Fruit fly (Drosophila melanogaster) whole organism, wandering third instar larva: Measurements from ENCODE around the gene CG13074.

Source experiments
- Abd-B ChIP-seq: fragments of >200 bp; optimal IDR thresholded peaks from 2 replicates; lab custom pipeline; 2017; ENCODE audit warnings: missing biosample characterization, missing genetic modification characterization
- CG32264 ChIP-seq: fragments of 200-800 bp; sonication (Bioruptor generic); optimal IDR thresholded peaks from 2 replicates; lab custom pipeline; 2016; ENCODE audit warnings: missing biosample characterization, missing genetic modification characterization
- CG9705 ChIP-seq: fragments of 200-800 bp; sonication (Bioruptor generic); optimal IDR thresholded peaks from 2 replicates; lab custom pipeline; 2018; ENCODE audit warnings: missing biosample characterization, mild to moderate bottlenecking, missing genetic modification characterization
- CrebA ChIP-seq: fragments of 200-800 bp; sonication (Bioruptor generic); optimal IDR thresholded peaks from 2 replicates; lab custom pipeline; 2016; ENCODE audit warnings: missing biosample characterization, mild to moderate bottlenecking, missing genetic modification characterization, borderline replicate concordance
- Dfd ChIP-seq: fragments of >200 bp; optimal IDR thresholded peaks from 2 replicates; lab custom pipeline; 2017; ENCODE audit warnings: missing biosample characterization, missing genetic modification characterization
- Dif ChIP-seq: fragments of 200-275, 200-300 bp; sonication (Bioruptor generic); optimal IDR thresholded peaks from 2 replicates; lab custom pipeline; 2018; ENCODE audit warnings: missing biosample characterization, missing genetic modification characterization; ENCODE audit not compliant: partially characterized antibody
- GATAd ChIP-seq: sonication (Bioruptor generic); optimal IDR thresholded peaks from 2 replicates; lab custom pipeline; 2016; ENCODE audit warnings: missing biosample characterization, missing genetic modification characterization
- HLH106 ChIP-seq: fragments of 200-800 bp; optimal IDR thresholded peaks from 3 replicates; lab custom pipeline; 2019; ENCODE audit warnings: missing biosample characterization, mild to moderate bottlenecking, missing genetic modification characterization, moderate library complexity
- Hnf4 ChIP-seq: fragments of 200-800 bp; sonication (Bioruptor generic); optimal IDR thresholded peaks from 2 replicates; lab custom pipeline; 2016; ENCODE audit warnings: missing biosample characterization, mild to moderate bottlenecking, missing genetic modification characterization
- Hr78 ChIP-seq: fragments of >200 bp; optimal IDR thresholded peaks from 2 replicates; lab custom pipeline; 2017; ENCODE audit warnings: missing biosample characterization, missing genetic modification characterization
- Hr83 ChIP-seq: fragments of 200-300 bp; sonication (Bioruptor generic); optimal IDR thresholded peaks from 2 replicates; lab custom pipeline; 2016; ENCODE audit warnings: missing biosample characterization, mild to moderate bottlenecking, missing genetic modification characterization, moderate library complexity; ENCODE audit not compliant: poor library complexity, severe bottlenecking
- Jra ChIP-seq: sonication (Bioruptor generic); optimal IDR thresholded peaks from 2 replicates; lab custom pipeline; 2016; ENCODE audit warnings: missing biosample characterization, missing genetic modification characterization
- Mio ChIP-seq: sonication (Bioruptor generic); optimal IDR thresholded peaks from 2 replicates; lab custom pipeline; 2016; ENCODE audit warnings: missing biosample characterization, missing genetic modification characterization
- Myc ChIP-seq: fragments of >200 bp; optimal IDR thresholded peaks from 2 replicates; lab custom pipeline; 2017
- N ChIP-seq: fragments of >200 bp; optimal IDR thresholded peaks from 2 replicates; lab custom pipeline; 2018; ENCODE audit warnings: missing biosample characterization, missing external identifiers, missing genetic modification characterization
- OdsH ChIP-seq: fragments of 200-800 bp; sonication (Bioruptor generic); optimal IDR thresholded peaks from 2 replicates; lab custom pipeline; 2016; ENCODE audit warnings: missing biosample characterization, mild to moderate bottlenecking, missing genetic modification characterization
- Rel ChIP-seq, 2 experiments: fragments of 200-800 bp; sonication (Bioruptor generic) in 1 of 2; optimal IDR thresholded peaks; 2 replicates in 1 of 2; 3 replicates in 1 of 2; lab custom pipeline; 2016 to 2019; ENCODE audit warnings: mild to moderate bottlenecking in 2 of 2, missing biosample characterization in 2 of 2, missing genetic modification characterization in 2 of 2, moderate library complexity in 1 of 2
- Sp1 ChIP-seq: fragments of 200-800 bp; sonication (Bioruptor generic); optimal IDR thresholded peaks from 3 replicates; lab custom pipeline; 2019; ENCODE audit warnings: missing biosample characterization, mild to moderate bottlenecking, missing genetic modification characterization, moderate library complexity
- Vsx2 ChIP-seq: fragments of 200-300, 225-300 bp; sonication (Bioruptor generic); optimal IDR thresholded peaks from 2 replicates; lab custom pipeline; 2018; ENCODE audit warnings: missing biosample characterization, missing genetic modification characterization; ENCODE audit not compliant: partially characterized antibody
- br ChIP-seq: fragments of 200-800 bp; sonication (Bioruptor generic); optimal IDR thresholded peaks from 2 replicates; lab custom pipeline; 2016; ENCODE audit warnings: missing biosample characterization, missing genetic modification characterization
- brk ChIP-seq: fragments of 200-800 bp; sonication (Bioruptor generic); optimal IDR thresholded peaks from 2 replicates; lab custom pipeline; 2016; ENCODE audit warnings: missing biosample characterization, mild to moderate bottlenecking, missing genetic modification characterization
- dl ChIP-seq, 2 experiments: fragments of 175-275, 200-275 bp in 1 of 2; fragments of 200-275 bp in 1 of 2; sonication (Bioruptor generic); optimal IDR thresholded peaks; lab custom pipeline; 2018; ENCODE audit warnings: mild to moderate bottlenecking in 2 of 2, missing biosample characterization in 2 of 2, missing genetic modification characterization in 2 of 2, moderate library complexity in 2 of 2; ENCODE audit not compliant: partially characterized antibody in 2 of 2, insufficient read depth in 1 of 2
- dmrt93B ChIP-seq: fragments of 200-800 bp; sonication (Bioruptor generic); optimal IDR thresholded peaks from 2 replicates; lab custom pipeline; 2018; ENCODE audit warnings: missing biosample characterization, mild to moderate bottlenecking, missing genetic modification characterization
- dsf ChIP-seq: sonication (Bioruptor generic); optimal IDR thresholded peaks from 2 replicates; lab custom pipeline; 2016; ENCODE audit warnings: missing biosample characterization, missing genetic modification characterization, borderline replicate concordance
- ey ChIP-seq: fragments of 200-800 bp; sonication (Bioruptor generic); optimal IDR thresholded peaks from 2 replicates; lab custom pipeline; 2016; ENCODE audit warnings: missing biosample characterization, missing genetic modification characterization
- foxo ChIP-seq, 2 experiments: fragments of 200-800 bp; sonication (Bioruptor generic); optimal IDR thresholded peaks; 2 replicates in 1 of 2; 3 replicates in 1 of 2; lab custom pipeline; 2016 to 2017; ENCODE audit warnings: missing biosample characterization in 2 of 2, missing genetic modification characterization in 2 of 2
- fru ChIP-seq: fragments of 200-800 bp; sonication (Bioruptor generic); optimal IDR thresholded peaks from 3 replicates; lab custom pipeline; 2016; ENCODE audit warnings: missing biosample characterization, mild to moderate bottlenecking, missing genetic modification characterization
- h ChIP-seq: fragments of 200-800 bp; sonication (Bioruptor generic); optimal IDR thresholded peaks from 3 replicates; lab custom pipeline; 2016; ENCODE audit warnings: missing biosample characterization, mild to moderate bottlenecking, missing genetic modification characterization
- jim ChIP-seq: fragments of 175-275, 200-325 bp; sonication (Bioruptor generic); optimal IDR thresholded peaks from 2 replicates; lab custom pipeline; 2016; ENCODE audit warnings: missing biosample characterization, mild to moderate bottlenecking, missing genetic modification characterization
- lola ChIP-seq: fragments of >200 bp; optimal IDR thresholded peaks from 2 replicates; lab custom pipeline; 2017; ENCODE audit warnings: missing biosample characterization, missing genetic modification characterization
- pan ChIP-seq: fragments of >200 bp; optimal IDR thresholded peaks from 2 replicates; lab custom pipeline; 2017
- psq ChIP-seq: fragments of 200-800 bp; sonication (Bioruptor generic); optimal IDR thresholded peaks from 3 replicates; lab custom pipeline; 2017; ENCODE audit warnings: missing biosample characterization, mild to moderate bottlenecking, missing genetic modification characterization, moderate library complexity
- rgr ChIP-seq: fragments of 200-800 bp; sonication (Bioruptor generic); optimal IDR thresholded peaks from 3 replicates; lab custom pipeline; 2016; ENCODE audit warnings: missing biosample characterization, mild to moderate bottlenecking, missing genetic modification characterization
- sage ChIP-seq: fragments of 200-800 bp; sonication (Bioruptor generic); optimal IDR thresholded peaks from 2 replicates; lab custom pipeline; 2016; ENCODE audit warnings: missing biosample characterization, mild to moderate bottlenecking, missing genetic modification characterization
- sv ChIP-seq: fragments of 200-800 bp; sonication (Bioruptor generic); optimal IDR thresholded peaks from 3 replicates; lab custom pipeline; 2016; ENCODE audit warnings: missing biosample characterization, missing genetic modification characterization
- tai ChIP-seq: sonication (Bioruptor generic); optimal IDR thresholded peaks from 2 replicates; lab custom pipeline; 2016; ENCODE audit warnings: missing biosample characterization, missing genetic modification characterization
- usp ChIP-seq: fragments of >200 bp; optimal IDR thresholded peaks from 2 replicates; lab custom pipeline; 2017; ENCODE audit warnings: missing biosample characterization, missing genetic modification characterization
- woc ChIP-seq: sonication (Bioruptor generic); optimal IDR thresholded peaks from 2 replicates; lab custom pipeline; 2016; ENCODE audit warnings: missing biosample characterization, mild to moderate bottlenecking, missing genetic modification characterization

Gene CG13074

DNA sequence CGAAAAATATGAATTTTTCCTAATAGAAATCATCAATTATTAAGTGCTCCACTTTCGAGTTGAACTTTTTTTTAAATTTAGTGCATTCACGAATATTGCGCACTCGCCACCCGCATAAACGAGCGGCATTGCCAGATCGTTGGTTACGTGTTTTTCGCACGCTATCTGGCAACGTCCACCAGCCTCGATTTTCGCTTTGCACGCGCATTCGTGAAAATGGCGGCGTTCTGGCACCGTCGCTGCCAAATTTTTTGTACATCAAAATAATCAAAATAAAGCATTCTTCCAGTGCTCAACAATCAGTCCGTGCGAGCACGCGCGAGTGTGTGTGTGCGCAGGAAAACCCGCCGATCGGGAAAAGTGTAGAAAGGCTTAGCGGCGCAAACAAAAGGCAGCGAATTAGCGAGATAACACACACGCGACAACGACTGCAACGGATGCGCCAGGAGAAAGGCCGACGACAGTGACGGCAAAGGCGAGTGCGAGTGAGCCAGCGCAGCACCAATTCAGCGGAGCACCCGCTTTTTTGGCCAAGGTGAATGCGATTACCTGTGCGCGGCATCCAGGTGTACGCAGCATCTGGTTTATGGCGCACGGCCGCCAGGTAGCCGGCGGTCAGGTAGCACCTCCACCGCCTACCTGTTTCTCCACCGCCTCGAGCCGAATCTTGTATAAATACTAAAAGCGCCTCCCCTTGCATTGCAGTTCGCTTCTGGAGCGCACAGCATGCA lies 16.5 kb upstream of the CG13074 start:
- TF ChIP-seq fru = peak; percentile 93
- TF ChIP-seq HLH106 (tag; lab: Kevin White, UChicago) = peak; percentile 84
- peak; percentile 39 for TF ChIP-seq GATAd (GFP tag; lab: Kevin White, UChicago)
- peak; percentile 88 for TF ChIP-seq sv (GFP tag; lab: Kevin White, UChicago)
- TF ChIP-seq Abd-B = no peak
- peak; percentile 80 for TF ChIP-seq CG9705 (GFP tag; lab: Kevin White, UChicago)
- peak; percentile 74 for TF ChIP-seq sage (GFP tag; lab: Kevin White, UChicago)
- TF ChIP-seq Rel (GFP tag; optimal IDR thresholded peaks at IDR 0.05; lab: Kevin White, UChicago) = no peak
- peak; percentile 44 for TF ChIP-seq Rel (tag; optimal IDR thresholded peaks at IDR 0.05; lab: Kevin White, UChicago)
- no peak for TF ChIP-seq N
- peak; percentile 61 for TF ChIP-seq Mio
- peak; percentile 86 for TF ChIP-seq Hnf4 (GFP tag; lab: Kevin White, UChicago)
- peak; percentile 82 for TF ChIP-seq Jra (GFP tag; lab: Kevin White, UChicago)
- no peak for TF ChIP-seq CrebA (GFP tag; lab: Kevin White, UChicago)
- no peak for TF ChIP-seq usp (GFP tag; lab: Kevin White, UChicago)
- peak; percentile 84 for TF ChIP-seq dsf (GFP tag; lab: Kevin White, UChicago)
- peak; percentile 92 for TF ChIP-seq OdsH
- peak; percentile 84 for TF ChIP-seq Sp1 (GFP tag; lab: Kevin White, UChicago)
- no peak for TF ChIP-seq tai (GFP tag; lab: Kevin White, UChicago)
- no peak for TF ChIP-seq brk (GFP tag; lab: Kevin White, UChicago)
- no peak for TF ChIP-seq Dif (GFP tag; lab: Kevin White, UChicago)
- no peak for TF ChIP-seq lola
- no peak for TF ChIP-seq jim (GFP tag; lab: Kevin White, UChicago)
- TF ChIP-seq woc = peak; percentile 94
- TF ChIP-seq rgr (GFP tag; lab: Kevin White, UChicago) = peak; percentile 92
- TF ChIP-seq br = peak; percentile 90
- TF ChIP-seq CG32264 = peak; percentile 77
- peak; percentile 96 for TF ChIP-seq h (GFP tag; lab: Kevin White, UChicago)
- peak; percentile 96 for TF ChIP-seq psq (GFP tag; lab: Kevin White, UChicago)
- no peak for TF ChIP-seq Dfd (GFP tag; lab: Kevin White, UChicago)
- TF ChIP-seq Vsx2 = no peak
- TF ChIP-seq dmrt93B (GFP tag; lab: Kevin White, UChicago) = no peak
- TF ChIP-seq Hr83 = peak; percentile 73
- peak; percentile 92 for TF ChIP-seq ey (GFP tag; lab: Kevin White, UChicago)
- peak; percentile 50 to 93 for TF ChIP-seq foxo (GFP tag; optimal IDR thresholded peaks at IDR 0.05; lab: Kevin White, UChicago)
- no peak for TF ChIP-seq pan (lab: Kevin White, UChicago)
- no peak for TF ChIP-seq dl (GFP tag; optimal IDR thresholded peaks at IDR 0.05; lab: Kevin White, UChicago; ENCODE audit: insufficient read depth in 1 of 2, partially characterized antibody in 2 of 2)
- no peak for TF ChIP-seq Hr78 (GFP tag; lab: Kevin White, UChicago)
- no peak for TF ChIP-seq Myc (lab: Kevin White, UChicago)

DNA sequence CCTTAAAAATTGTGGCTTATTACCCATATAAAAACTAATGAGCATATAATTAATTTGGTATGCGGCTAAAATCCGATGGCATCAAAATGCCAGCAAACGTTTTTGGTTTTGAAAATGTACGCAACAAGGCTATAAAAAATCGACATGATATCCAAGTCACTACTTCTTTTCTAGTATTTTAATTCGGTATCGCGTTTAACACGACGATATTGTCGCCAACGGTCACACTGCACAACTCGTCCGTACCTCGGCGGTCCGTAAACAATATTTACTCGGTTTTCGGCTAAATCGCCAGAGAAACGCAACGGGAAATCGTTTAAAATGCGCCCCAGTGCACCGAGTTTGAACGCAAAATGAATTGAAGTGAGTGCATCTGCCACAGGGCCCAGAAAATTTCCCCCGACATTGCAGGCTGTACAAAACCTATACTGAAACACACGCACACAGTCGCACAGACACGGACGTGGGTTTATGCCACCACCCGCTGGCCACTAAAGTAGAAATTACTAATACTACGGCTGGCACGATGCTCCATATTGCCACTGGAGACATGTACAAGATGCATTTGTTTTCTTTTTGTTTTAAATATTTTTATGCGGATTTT lies 15.8 kb upstream of the CG13074 start, which contains the start of gene Taf4:
Gene Taf4, plus strand, starts transcription at position 210 of the 604 bp plus-strand sequence.
- TF ChIP-seq ey (GFP tag; lab: Kevin White, UChicago) (no peak), dmrt93B (GFP tag; lab: Kevin White, UChicago) (no peak), dsf (GFP tag; lab: Kevin White, UChicago) (no peak)
